Worm (Caenorhabditis elegans): ENCODE results near the gene srx-67.

DNA sequence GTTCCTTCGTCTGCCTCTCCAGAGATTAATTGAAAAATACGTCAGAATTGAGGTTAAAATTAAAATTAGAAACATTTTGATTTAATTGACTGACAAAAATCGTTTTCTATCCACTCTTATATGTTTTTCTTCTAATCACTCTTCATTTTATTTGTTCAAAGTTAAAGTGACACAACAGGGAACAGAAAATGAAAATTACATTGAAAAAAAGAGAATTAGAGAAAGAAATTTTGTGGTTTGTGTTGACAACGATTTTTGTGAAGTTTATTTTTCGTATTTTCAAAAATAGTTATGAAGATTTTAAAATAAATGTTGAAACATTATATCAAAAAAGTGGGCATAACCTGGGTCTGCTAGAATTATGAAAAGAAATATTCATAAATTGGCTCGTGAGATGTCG lies 41.0 kb downstream of the srx-67 start, which contains the start of gene cyp-34A5:
- no peak for TF ChIP-seq duxl-1 (tag; optimal IDR thresholded peaks at IDR 0.05; ENCODE audit: poor library complexity)
- TF ChIP-seq mep-1 (tag; optimal IDR thresholded peaks at IDR 0.05) = no peak
- TF ChIP-seq nhr-111 (GFP tag; optimal IDR thresholded peaks at IDR 0.05) = no peak
- no peak for TF ChIP-seq fkh-10 (GFP tag; optimal IDR thresholded peaks at IDR 0.05)
- no peak for TF ChIP-seq ceh-62 (tag; optimal IDR thresholded peaks at IDR 0.05)
- no peak for TF ChIP-seq arid-1 (GFP tag; conservative IDR thresholded peaks at IDR 0.05)
- no peak for TF ChIP-seq Y48G9A.11 (GFP tag; IDR thresholded peaks at IDR 0.05)
- TF ChIP-seq nhr-11 (tag; optimal IDR thresholded peaks at IDR 0.05) = no peak
- TF ChIP-seq fos-1 (tag; optimal IDR thresholded peaks at IDR 0.05) = no peak
- TF ChIP-seq lsy-2 (tag; optimal IDR thresholded peaks at IDR 0.05) = no peak
- TF ChIP-seq madf-9 (GFP tag; conservative IDR thresholded peaks at IDR 0.05) = no peak

All from whole organism, L4 larva.